Worm (Caenorhabditis elegans): ENCODE results near the gene F40G9.14.

The F40G9.14 gene

ce11 chrIII:187829-188228, 10.2 kb upstream of the F40G9.14 start, which contains the start of gene mxl-2:
TSS of gene mxl-2 (minus strand) at chrIII:188131.
- TF ChIP-seq zfh-2 (GFP tag; conservative IDR thresholded peaks at IDR 0.05) (peak; percentile 68), madf-6 (GFP tag; IDR thresholded peaks at IDR 0.05) (no peak), xnd-1 (tag; optimal IDR thresholded peaks at IDR 0.05) (no peak)

ce11 chrIII:185909-186308, 8.3 kb upstream of the F40G9.14 start:
- 0 out of 2 replicates have a peak, but pooled peaks have one; percentile 8 for TF ChIP-seq Y56A3A.18 (GFP tag; IDR thresholded peaks at IDR 0.05)
- 0 out of 2 replicates have a peak, but pooled peaks have one; percentile 13 for TF ChIP-seq D2030.7 (GFP tag; IDR thresholded peaks at IDR 0.05)
- peak; percentile 32 for TF ChIP-seq snpc-4 (GFP tag; optimal IDR thresholded peaks at IDR 0.05)
- TF ChIP-seq snpc-4 (tag; optimal IDR thresholded peaks at IDR 0.05), result peak in 2 of 4 experiments; percentile 87 to 90
- peak; percentile 53; the same call in 1 of the 2 replicates for TF ChIP-seq attf-6 (GFP tag; IDR thresholded peaks at IDR 0.05)
- 0 out of 2 replicates have a peak, but pooled peaks have one; percentile 31 for TF ChIP-seq B0336.3 (GFP tag; IDR thresholded peaks at IDR 0.05)
- peak; percentile 75 for TF ChIP-seq snpc-1.1 (tag; optimal IDR thresholded peaks at IDR 0.05; ENCODE audit: insufficient read depth)
- 0 out of 2 replicates have a peak, but pooled peaks have one; percentile 32 for TF ChIP-seq pbrm-1 (GFP tag; IDR thresholded peaks at IDR 0.05)
- TF ChIP-seq hmg-1.2 (GFP tag; IDR thresholded peaks at IDR 0.05), result peak; percentile 49

DNA sequence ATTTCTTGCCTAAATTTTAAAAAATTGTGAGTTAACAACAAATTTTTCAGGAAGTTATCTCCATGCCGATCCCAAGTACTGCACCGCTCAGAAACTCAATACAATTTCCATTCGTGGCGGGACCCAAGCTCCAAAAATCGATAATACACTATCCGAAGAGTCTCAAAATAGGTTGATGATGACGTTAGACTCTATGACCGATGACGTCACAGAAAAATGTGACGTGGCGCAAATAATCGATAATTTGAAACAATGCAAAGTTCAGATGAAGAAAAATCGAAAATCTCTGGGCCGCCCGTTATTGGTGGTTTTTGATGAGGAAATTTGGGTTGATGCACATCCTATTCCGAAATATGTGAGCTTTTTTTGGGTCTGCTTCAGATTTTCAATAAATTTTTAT, 6.7 kb upstream of the F40G9.14 start:
- TF ChIP-seq lin-54 (GFP tag; optimal IDR thresholded peaks at IDR 0.05) (no peak), attf-3 (GFP tag; conservative IDR thresholded peaks at IDR 0.05) (no peak)

- TF ChIP-seq snpc-3.4 (tag; optimal IDR thresholded peaks at IDR 0.05), result no peak
- no peak for TF ChIP-seq attf-6 (GFP tag; IDR thresholded peaks at IDR 0.05)
- no peak for TF ChIP-seq egl-44 (GFP tag; IDR thresholded peaks at IDR 0.05)
- TF ChIP-seq ztf-22 (GFP tag; optimal IDR thresholded peaks at IDR 0.05), result no peak
- no peak for TF ChIP-seq tbp1 (GFP tag; optimal IDR thresholded peaks at IDR 0.05)
- TF ChIP-seq Y56A3A.18 (GFP tag; IDR thresholded peaks at IDR 0.05), result no peak
- TF ChIP-seq dpff-1 (tag; optimal IDR thresholded peaks at IDR 0.05), result no peak
- TF ChIP-seq nhr-179 (tag; optimal IDR thresholded peaks at IDR 0.05), result no peak
- TF ChIP-seq K12H6.12 (tag; optimal IDR thresholded peaks at IDR 0.05), result no peak
- no peak for TF ChIP-seq sea-2 (GFP tag; IDR thresholded peaks at IDR 0.05)
- no peak for TF ChIP-seq lir-1 (GFP tag; conservative IDR thresholded peaks at IDR 0.05)
- no peak for TF ChIP-seq D2030.7 (GFP tag; IDR thresholded peaks at IDR 0.05)
- TF ChIP-seq nhr-27 (tag; optimal IDR thresholded peaks at IDR 0.05), result no peak
Measured at ce11 chrIII:183072-183471, 5.5 kb upstream of the F40G9.14 start.

ce11 chrIII:182080-182479, 4.5 kb upstream of the F40G9.14 start, which contains the start of gene F40G9.15:
TSS of gene F40G9.15 (plus strand) at chrIII:182380.
- no peak for TF ChIP-seq hlh-26 (GFP tag; conservative IDR thresholded peaks at IDR 0.05)
- TF ChIP-seq ceh-58 (GFP tag; IDR thresholded peaks at IDR 0.05), result no peak
- TF ChIP-seq bed-1 (GFP tag; IDR thresholded peaks at IDR 0.05), result no peak
- no peak for TF ChIP-seq mes-4 (tag; optimal IDR thresholded peaks at IDR 0.05)
- no peak for TF ChIP-seq C17E4.6 (GFP tag; IDR thresholded peaks at IDR 0.05)

ce11 chrIII:180963-181362, 3.3 kb upstream of the F40G9.14 start, which contains the start of gene F40G9.5:
TSS of gene F40G9.5 (plus strand) at chrIII:181263.
- no peak for TF ChIP-seq unc-130 (GFP tag; optimal IDR thresholded peaks at IDR 0.05)
- TF ChIP-seq F52B5.7 (tag; optimal IDR thresholded peaks at IDR 0.05), result no peak
- TF ChIP-seq nfya-2 (GFP tag; IDR thresholded peaks at IDR 0.05), result no peak
- no peak for TF ChIP-seq egl-44 (GFP tag; IDR thresholded peaks at IDR 0.05)
- TF ChIP-seq gei-17 (GFP tag; optimal IDR thresholded peaks at IDR 0.05), result no peak
- no peak for TF ChIP-seq F49E8.2 (tag; optimal IDR thresholded peaks at IDR 0.05; ENCODE audit: insufficient read depth)
- no peak for TF ChIP-seq madf-8 (GFP tag; conservative IDR thresholded peaks at IDR 0.05)
- TF ChIP-seq Y56A3A.18 (GFP tag; IDR thresholded peaks at IDR 0.05), result no peak
- TF ChIP-seq ama-1 (optimal IDR thresholded peaks at IDR 0.05), result no peak
- TF ChIP-seq ama-1 (GFP tag; optimal IDR thresholded peaks at IDR 0.05), result no peak
- no peak for TF ChIP-seq tbp1 (GFP tag; optimal IDR thresholded peaks at IDR 0.05)
- no peak for TF ChIP-seq F57C9.4 (tag; optimal IDR thresholded peaks at IDR 0.05)
- no peak for TF ChIP-seq efl-1 (GFP tag; optimal IDR thresholded peaks at IDR 0.05)
- no peak for TF ChIP-seq F22D6.2 (tag; optimal IDR thresholded peaks at IDR 0.05)
- no peak for TF ChIP-seq madf-10 (tag; optimal IDR thresholded peaks at IDR 0.05)
- no peak for TF ChIP-seq D2030.7 (GFP tag; IDR thresholded peaks at IDR 0.05)
- no peak for TF ChIP-seq zim-3 (tag; optimal IDR thresholded peaks at IDR 0.05)

Measured in whole organism, young adult.